ENCODE assay signal across 5 worm cellular contexts in genomic region chrII:8514729-8515128, ce11.
TF ChIP-seq lines count a peak whose summit lies in the region.

TSS of gene ctg-2 (plus strand) at chrII:8515054.

TF ChIP-seq in whole organism, L1 larva, 84 proteins besides CTCF, POLR2A, EP300 and RAD21:
- TF ChIP-seq nhr-20 (tag; optimal IDR thresholded peaks at IDR 0.05; lab: Kevin White, UChicago) (peak; percentile 3), jun-1 (tag; optimal IDR thresholded peaks at IDR 0.05; lab: Kevin White, UChicago) (peak; percentile 15), elt-2 (tag; optimal IDR thresholded peaks at IDR 0.05; lab: Kevin White, UChicago) (peak; percentile 85), ces-1 (GFP tag; optimal IDR thresholded peaks at IDR 0.05; lab: Kevin White, UChicago) (no peak), lin-14 (GFP tag; optimal IDR thresholded peaks at IDR 0.05; lab: Kevin White, UChicago) (peak; percentile 15)

TF ChIP-seq in whole organism, L2 larva, 48 proteins besides CTCF, POLR2A, EP300 and RAD21:
- TF ChIP-seq fos-1 (tag; optimal IDR thresholded peaks at IDR 0.05; lab: Kevin White, UChicago) (peak; percentile 31), crh-2 (tag; optimal IDR thresholded peaks at IDR 0.05; lab: Kevin White, UChicago) (peak; percentile 2), sma-9 (GFP tag; optimal IDR thresholded peaks at IDR 0.05; lab: Kevin White, UChicago) (peak; percentile 48), sma-9 (tag; optimal IDR thresholded peaks at IDR 0.05; lab: Kevin White, UChicago) (no peak), gmeb-1 (tag; optimal IDR thresholded peaks at IDR 0.05; lab: Kevin White, UChicago) (peak; percentile 31), lin-39 (tag; optimal IDR thresholded peaks at IDR 0.05; lab: Kevin White, UChicago) (no peak)

TF ChIP-seq in whole organism, L3 larva, 47 proteins besides CTCF, POLR2A, EP300 and RAD21:
- TF ChIP-seq elt-2 (tag; optimal IDR thresholded peaks at IDR 0.05; lab: Kevin White, UChicago) (peak; percentile 81), jun-1 (tag; optimal IDR thresholded peaks at IDR 0.05; lab: Kevin White, UChicago) (peak; percentile 32), pqm-1 (tag; optimal IDR thresholded peaks at IDR 0.05; lab: Kevin White, UChicago) (peak; percentile 87), pha-4 (tag; optimal IDR thresholded peaks at IDR 0.05; lab: Kevin White, UChicago) (peak; percentile 43), nhr-25 (tag; optimal IDR thresholded peaks at IDR 0.05; lab: Kevin White, UChicago) (no peak)

TF ChIP-seq in whole organism, L4 larva, 104 proteins besides CTCF, POLR2A, EP300 and RAD21:
- TF ChIP-seq ztf-7 (tag; optimal IDR thresholded peaks at IDR 0.05; lab: Kevin White, UChicago) (no peak), dmd-6 (GFP tag; IDR thresholded peaks at IDR 0.05; lab: Robert Waterston, UW) (peak; percentile 58), lin-29 (GFP tag; IDR thresholded peaks at IDR 0.05; lab: Robert Waterston, UW) (no peak), T20F7.1 (GFP tag; optimal IDR thresholded peaks at IDR 0.05; lab: Kevin White, UChicago) (peak; percentile 7), daf-16 (GFP tag; optimal IDR thresholded peaks at IDR 0.05; lab: Kevin White, UChicago) (no peak), daf-16 (tag; optimal IDR thresholded peaks at IDR 0.05; lab: Kevin White, UChicago) (peak; percentile 55), unc-62 (GFP tag; optimal IDR thresholded peaks at IDR 0.05 in 1 of 2; lab: Kevin White, UChicago) (peak in 1 of 2 experiments; percentile 86), unc-62 (tag; optimal IDR thresholded peaks at IDR 0.05; lab: Kevin White, UChicago) (no peak), dve-1 (tag; optimal IDR thresholded peaks at IDR 0.05; lab: Kevin White, UChicago; ENCODE audit: insufficient read depth) (peak; percentile 57), tra-1 (GFP tag; IDR thresholded peaks at IDR 0.05; lab: Robert Waterston, UW) (no peak), php-3 (GFP tag; IDR thresholded peaks at IDR 0.05; lab: Robert Waterston, UW) (peak; percentile 39; the same call in 1 of the 2 replicates), T26A8.4 (GFP tag; IDR thresholded peaks at IDR 0.05; lab: Robert Waterston, UW) (no peak), pqm-1 (tag; optimal IDR thresholded peaks at IDR 0.05; lab: Kevin White, UChicago) (peak; percentile 75), nhr-28 (tag; optimal IDR thresholded peaks at IDR 0.05; lab: Kevin White, UChicago) (peak; percentile 91), mes-2 (tag; optimal IDR thresholded peaks at IDR 0.05; lab: Kevin White, UChicago; ENCODE audit: poor library complexity, severe bottlenecking) (no peak)

TF ChIP-seq in whole organism, young adult, 124 proteins besides CTCF, POLR2A, EP300 and RAD21:
- TF ChIP-seq nhr-80 (tag; optimal IDR thresholded peaks at IDR 0.05; lab: Kevin White, UChicago) (peak; percentile 78), xnd-1 (tag; optimal IDR thresholded peaks at IDR 0.05; lab: Kevin White, UChicago) (no peak)
